Worm (Caenorhabditis elegans): ENCODE measurements around the gene K09A9.8.
A peak's percentile ranks its signal among the peaks of the same experiment; 100 is the strongest.

DNA sequence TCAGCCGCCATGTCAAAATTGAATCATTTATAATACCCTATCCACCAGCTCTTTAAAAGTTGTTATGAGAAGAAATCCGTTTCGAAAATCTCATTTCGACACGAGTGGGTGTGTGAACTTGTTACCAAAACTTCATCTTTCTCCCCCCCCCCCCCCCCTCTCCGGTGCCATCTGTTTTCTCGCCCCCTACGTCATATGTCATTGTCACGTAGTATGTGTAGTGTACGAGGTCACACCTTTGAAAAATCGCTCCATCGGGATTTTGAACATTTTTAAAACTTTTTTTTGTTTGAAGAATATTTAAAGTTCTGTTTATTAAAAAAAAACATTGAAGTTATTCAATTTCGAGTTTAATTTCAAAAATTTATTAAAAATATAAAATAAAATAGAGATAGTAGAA, 30.8 kb upstream of the K09A9.8 start:
- TF ChIP-seq nhr-76 (tag; optimal IDR thresholded peaks at IDR 0.05) = no peak
- no peak for TF ChIP-seq elt-3 (tag; optimal IDR thresholded peaks at IDR 0.05)
- TF ChIP-seq ces-1 (GFP tag; optimal IDR thresholded peaks at IDR 0.05) = peak; percentile 62
- TF ChIP-seq lin-13 (tag; optimal IDR thresholded peaks at IDR 0.05) = no peak

Measured in whole organism, mixed stage, embryonic.